Fruit fly (Drosophila melanogaster): ENCODE data around the gene CG13640.

dm6 chr3R:24857459-24857858 lies 4.5 kb downstream of the CG13640 start, which contains the start of gene CAH4:
- no peak for TF ChIP-seq Snoo (tag; optimal IDR thresholded peaks at IDR 0.05)
- no peak for TF ChIP-seq D1 (tag; optimal IDR thresholded peaks at IDR 0.05)
- TF ChIP-seq Pif1B (GFP tag; optimal IDR thresholded peaks at IDR 0.05): no peak
- no peak for TF ChIP-seq gl (tag; optimal IDR thresholded peaks at IDR 0.05)
- no peak for TF ChIP-seq CG14655 (GFP tag; optimal IDR thresholded peaks at IDR 0.05)

All from whole organism, pupa.